Worm (Caenorhabditis elegans) whole organism, dauer: ENCODE data around the gene nlp-36.

Source experiments
- unc-62 ChIP-seq: sonication (generic microtip); optimal IDR thresholded peaks from 2 replicates; lab custom pipeline; 2017; ENCODE audit warnings: missing biosample characterization, missing genetic modification reagents, missing genetic modification characterization

Gene nlp-36

DNA sequence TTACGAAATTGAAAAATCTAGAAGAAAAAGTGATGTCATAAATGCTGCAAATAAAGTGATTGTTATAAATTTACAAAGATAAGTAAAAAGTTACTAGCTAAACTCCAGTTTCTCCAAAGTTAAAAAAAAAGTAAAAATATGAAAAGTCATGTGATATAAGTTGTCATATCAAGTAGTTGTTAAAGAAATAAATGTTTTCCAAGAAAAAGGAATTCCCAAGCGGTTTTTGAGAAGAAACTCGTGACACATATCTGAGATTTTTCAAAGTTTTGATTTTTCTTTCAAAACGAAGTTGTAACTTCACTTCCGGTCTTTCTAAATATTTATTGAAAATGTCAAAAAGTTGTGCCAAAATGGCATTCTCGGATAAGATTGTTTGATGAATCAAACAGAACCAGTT is 12.5 kb downstream of the nlp-36 start:
- no peak for TF ChIP-seq unc-62 (GFP tag; lab: Kevin White, UChicago)

DNA sequence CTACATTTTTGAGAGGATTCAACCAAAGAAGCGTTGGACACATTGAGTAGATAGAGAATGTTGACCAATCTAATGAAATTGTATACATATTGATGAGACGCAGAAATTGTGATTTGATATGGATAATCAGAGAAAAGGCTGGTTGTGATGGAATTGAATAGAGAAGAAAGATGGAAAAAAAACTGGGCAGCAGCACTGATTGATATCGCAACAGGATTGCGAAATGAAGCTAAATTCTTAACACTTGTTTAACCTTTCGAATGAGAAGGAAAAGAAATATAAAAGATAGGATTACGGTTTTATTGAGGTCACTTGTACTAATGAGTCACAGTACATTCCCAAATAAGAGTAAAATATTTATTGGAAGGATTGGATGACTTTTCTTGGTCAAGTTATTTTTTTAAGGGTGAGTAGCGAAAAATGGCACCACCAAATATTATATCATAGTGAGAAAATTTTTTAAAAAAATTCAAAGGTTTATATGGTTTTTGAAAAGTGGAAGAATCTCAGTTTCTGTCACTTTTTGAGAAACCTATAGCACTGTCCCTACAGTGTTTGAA is 13.7 kb downstream of the nlp-36 start:
- TF ChIP-seq unc-62 (GFP tag; lab: Kevin White, UChicago): no peak

ce11 chrIII:9504347-9504746 is 15.8 kb downstream of the nlp-36 start:
- no peak for TF ChIP-seq unc-62 (GFP tag; lab: Kevin White, UChicago)

ce11 chrIII:9507799-9508198 is 19.3 kb downstream of the nlp-36 start, which contains the start of gene vha-14:
TSS of gene vha-14 (plus strand) at chrIII:9508100.
- no peak for TF ChIP-seq unc-62 (GFP tag; lab: Kevin White, UChicago)

- no peak for TF ChIP-seq unc-62 (GFP tag; lab: Kevin White, UChicago)
Measured at ce11 chrIII:9509764-9510370, 21.3 kb downstream of the nlp-36 start.

DNA sequence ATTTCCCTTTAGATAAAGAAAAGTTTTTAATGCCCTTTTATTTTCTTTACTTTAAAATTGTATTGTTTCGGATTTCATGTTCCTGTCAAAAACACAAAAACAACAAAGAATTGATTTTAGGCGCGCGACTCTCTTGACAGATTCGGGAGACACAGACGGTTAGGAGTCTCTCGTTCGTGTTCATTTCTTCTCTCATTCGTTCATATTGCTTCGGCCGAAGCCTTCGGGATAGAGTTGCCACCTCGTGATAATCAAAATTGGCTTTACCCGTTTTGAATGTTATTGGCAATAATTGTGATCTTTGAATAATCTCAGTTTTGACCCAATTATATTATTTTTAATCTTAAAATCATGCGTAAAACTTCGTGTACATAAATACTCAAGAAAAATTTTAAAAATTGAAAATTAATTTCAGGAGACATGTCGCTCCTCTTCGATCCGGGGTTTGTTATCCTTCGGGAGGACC is 22.6 kb downstream of the nlp-36 start, which contains the start of gene F55H2.5:
F55H2.5 (plus strand) TSS at position 416 of the 466 bp plus-strand sequence.
- TF ChIP-seq unc-62 (GFP tag; lab: Kevin White, UChicago): no peak

ce11 chrIII:9511660-9512059 is 23.1 kb downstream of the nlp-36 start:
- no peak for TF ChIP-seq unc-62 (GFP tag; lab: Kevin White, UChicago)

ce11 chrIII:9513006-9513405 is 24.5 kb downstream of the nlp-36 start:
- TF ChIP-seq unc-62 (GFP tag; lab: Kevin White, UChicago): no peak

- TF ChIP-seq unc-62 (GFP tag; lab: Kevin White, UChicago): no peak
Measured at ce11 chrIII:9513569-9513968, 25.0 kb downstream of the nlp-36 start, which contains the start of gene F55H2.8. TSS of gene F55H2.8 (plus strand) at chrIII:9513869.

ce11 chrIII:9516148-9516547 is 27.6 kb downstream of the nlp-36 start, which contains the start of gene F55H2.7:
TSS of gene F55H2.7 (minus strand) at chrIII:9516248.
- TF ChIP-seq unc-62 (GFP tag; lab: Kevin White, UChicago): no peak

DNA sequence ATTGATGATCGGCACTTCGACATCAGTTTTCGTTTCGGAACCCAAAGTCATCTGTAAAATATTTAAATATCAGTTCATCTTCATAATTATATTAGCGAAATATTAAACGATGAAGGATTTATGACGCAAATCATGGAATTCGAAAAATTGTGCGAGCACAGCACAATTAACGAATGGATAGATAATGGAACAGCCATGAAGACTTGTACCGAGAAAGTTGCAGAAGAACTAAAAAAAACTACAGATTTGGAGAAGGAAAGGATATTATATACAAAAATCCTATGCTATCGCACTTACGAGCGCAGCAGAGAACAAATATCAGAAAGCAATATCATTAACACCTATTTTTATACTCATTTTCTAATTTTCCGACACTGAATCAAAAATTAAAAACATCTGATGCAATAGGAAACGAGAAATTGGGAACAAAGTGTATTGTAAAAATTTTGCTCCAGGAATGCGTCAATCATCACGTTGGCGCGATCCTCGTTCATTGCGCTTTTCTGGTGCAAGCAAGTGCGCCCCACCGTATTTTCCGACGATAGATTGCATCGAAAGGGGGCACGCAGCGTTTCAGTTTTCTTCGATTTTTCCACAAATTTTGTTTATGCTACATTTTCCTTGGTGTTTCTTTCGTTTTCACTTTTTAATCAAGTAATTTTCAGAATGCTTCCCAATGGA is 33.0 kb downstream of the nlp-36 start, which contains the start of the genes clu-1 and prp-40:
clu-1 (minus strand) TSS at position 51 of the 681 bp plus-strand sequence.
prp-40 (plus strand) TSS at position 666 of the 681 bp plus-strand sequence.
- TF ChIP-seq unc-62 (GFP tag; lab: Kevin White, UChicago): no peak

- no peak for TF ChIP-seq unc-62 (GFP tag; lab: Kevin White, UChicago)
Measured at ce11 chrIII:9523581-9523980, 35.0 kb downstream of the nlp-36 start, which contains the start of gene mrps-23. TSS of gene mrps-23 (minus strand) at chrIII:9523672.

DNA sequence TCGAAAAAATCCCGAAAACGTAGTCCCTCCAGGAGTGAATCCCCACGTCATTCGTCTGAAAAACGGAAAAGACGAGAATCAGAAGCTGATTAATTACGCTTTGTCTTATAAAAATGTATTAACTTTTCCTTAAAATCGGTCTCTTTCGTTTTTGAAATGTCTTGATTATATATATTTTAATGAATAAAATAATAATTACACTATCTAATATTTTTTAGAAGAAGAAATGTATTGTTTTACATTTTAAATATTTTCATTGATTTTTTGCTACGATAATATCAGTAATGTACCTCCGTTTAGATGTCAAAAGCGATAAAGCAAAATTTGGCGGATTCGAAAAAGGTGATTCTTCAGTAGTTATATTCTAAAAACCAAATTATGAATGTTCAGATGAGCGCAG is 36.7 kb downstream of the nlp-36 start, which contains the start of gene trpp-3:
trpp-3 (plus strand) TSS at position 301 of the 400 bp plus-strand sequence.
- TF ChIP-seq unc-62 (GFP tag; lab: Kevin White, UChicago): no peak

DNA sequence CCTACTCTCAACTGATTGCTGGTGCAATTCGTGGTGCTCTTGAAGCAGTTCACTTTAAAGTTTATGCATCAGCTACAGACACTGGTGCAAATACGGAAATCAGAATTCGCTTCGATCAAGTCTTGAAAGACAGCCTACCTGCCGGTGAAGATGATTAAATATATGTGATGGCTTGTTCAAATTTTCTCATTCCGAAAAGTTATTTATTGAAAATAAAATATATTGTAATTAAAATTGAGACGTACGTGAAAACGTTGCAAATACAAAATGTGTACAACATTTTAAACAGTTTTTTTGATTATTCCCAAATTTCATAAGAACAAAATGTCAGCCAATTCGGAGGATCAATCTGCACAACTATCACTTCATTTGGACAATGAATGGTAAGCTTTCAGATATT is 38.3 kb downstream of the nlp-36 start, which contains the start of gene ZK1098.6:
ZK1098.6 (plus strand) TSS at position 301 of the 400 bp plus-strand sequence.
- no peak for TF ChIP-seq unc-62 (GFP tag; lab: Kevin White, UChicago)

- TF ChIP-seq unc-62 (GFP tag; lab: Kevin White, UChicago): no peak
Measured at ce11 chrIII:9528824-9529223, 40.3 kb downstream of the nlp-36 start, which contains the start of gene ZK1098.2. TSS of gene ZK1098.2 (plus strand) at chrIII:9529159.
